Worm (Caenorhabditis elegans) whole organism, L4 larva: ENCODE results near the gene C15H11.1.

Experiments used
- arid-1 ChIP-seq: fragments of 200-800 bp; sonication (Bioruptor generic); conservative IDR thresholded peaks from 2 replicates; pipeline ENCODE4 v1.3.6; 2022; ENCODE audit warnings: missing genetic modification reagents, missing genetic modification characterization, missing compliant biosample characterization
- lir-3 ChIP-seq: sonication (generic microtip); optimal IDR thresholded peaks from 2 replicates; lab custom pipeline; 2016; ENCODE audit warnings: mild to moderate bottlenecking, missing genetic modification characterization, missing compliant biosample characterization
- nhr-237 ChIP-seq: sonication (generic microtip); optimal IDR thresholded peaks from 2 replicates; lab custom pipeline; 2017; ENCODE audit warnings: missing biosample characterization, missing genetic modification characterization
- unc-39 ChIP-seq: sonication (generic microtip); optimal IDR thresholded peaks from 2 replicates; lab custom pipeline; 2017; ENCODE audit warnings: missing biosample characterization, missing genetic modification characterization

DNA sequence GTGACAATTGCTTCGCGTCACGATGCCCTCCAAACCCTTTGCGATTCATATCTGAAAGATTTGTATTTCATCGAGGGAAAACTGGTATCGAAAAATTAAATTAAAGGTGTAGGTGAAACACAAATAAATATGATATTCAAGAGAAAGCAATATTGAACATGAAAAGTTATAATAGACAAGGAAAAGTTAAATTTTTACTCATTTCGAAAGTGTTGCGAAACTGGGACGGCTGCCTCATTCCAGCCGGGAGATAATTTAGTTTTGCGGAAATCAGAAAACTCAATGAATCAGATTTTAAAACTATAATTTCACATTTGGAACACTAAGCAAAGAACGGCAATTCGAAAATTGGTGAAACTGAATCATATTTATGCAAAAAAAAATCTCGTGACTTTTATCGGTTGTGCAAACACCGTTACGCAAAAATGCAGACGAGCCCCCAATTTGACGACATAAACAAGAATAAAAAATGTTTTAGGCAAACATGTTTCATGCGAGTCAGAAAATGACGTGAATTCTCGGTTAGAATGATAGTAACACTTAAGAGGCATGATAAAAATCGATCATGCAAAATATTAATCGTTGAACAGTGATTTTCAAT lies 21.5 kb downstream of the C15H11.1 start, which contains the start of the genes nxf-1 and C15H11.11:
- TF ChIP-seq arid-1 (GFP tag; lab: Robert Waterston, UW) (peak; percentile 58; the same call in 1 of the 2 replicates), nhr-237 (tag; lab: Kevin White, UChicago) (no peak), unc-39 (tag; lab: Kevin White, UChicago) (no peak), lir-3 (no peak)
